Worm (Caenorhabditis elegans) whole organism, L4/young adult: ENCODE results near the gene srh-56.

Source experiments
- W03F9.2 ChIP-seq: fragments of 150-350 bp; optimal IDR thresholded peaks from 2 replicates; lab custom pipeline; 2014; ENCODE audit warnings: missing biosample characterization, missing genetic modification characterization
- him-1 ChIP-seq: sonication (generic microtip); optimal IDR thresholded peaks from 2 replicates; lab custom pipeline; 2016; ENCODE audit warnings: missing genotype, missing genetic modification reagents, missing genetic modification characterization, missing compliant biosample characterization

- TF ChIP-seq W03F9.2 (tag; lab: Kevin White, UChicago) (no peak), him-1 (tag; lab: Kevin White, UChicago) (no peak)
These were observed 36.1 kb downstream of the srh-56 start, which contains the start of gene ketn-1 for ce11 chrV:2807760-2808159.
